Fruit fly (Drosophila melanogaster) whole organism, embryonic: ENCODE measurements around the gene CG3337.

Source experiments
- Antp ChIP-seq: fragments of 200-800 bp; sonication (Bioruptor generic); optimal IDR thresholded peaks from 3 replicates; lab custom pipeline; 2016; ENCODE audit warnings: missing biosample characterization, missing genetic modification characterization
- CG10274 ChIP-seq: fragments of 200-800 bp; sonication (Bioruptor generic); optimal IDR thresholded peaks from 3 replicates; lab custom pipeline; 2017; ENCODE audit warnings: missing biosample characterization, mild to moderate bottlenecking, missing genetic modification characterization
- CG10431 ChIP-seq: fragments of 200-800 bp; sonication (Bioruptor generic); optimal IDR thresholded peaks from 3 replicates; lab custom pipeline; 2018; ENCODE audit warnings: missing biosample characterization, mild to moderate bottlenecking, missing genetic modification characterization
- CG12155 ChIP-seq: fragments of 200-800 bp; sonication (Bioruptor generic); optimal IDR thresholded peaks from 3 replicates; lab custom pipeline; 2016; ENCODE audit warnings: missing biosample characterization, missing genetic modification characterization
- CG13123 ChIP-seq: fragments of 200-800 bp; sonication (Bioruptor generic); optimal IDR thresholded peaks from 2 replicates; lab custom pipeline; 2016; ENCODE audit warnings: missing biosample characterization, missing genetic modification characterization
- CG14441 ChIP-seq: fragments of 200-800 bp; sonication (Bioruptor generic); IDR thresholded peaks from 2 replicates; pipeline ENCODE4 v1.3.6; 2022; ENCODE audit warnings: missing biosample characterization, missing genetic modification characterization
- CG15601 ChIP-seq: fragments of 200-800 bp; sonication (Bioruptor generic); optimal IDR thresholded peaks from 3 replicates; lab custom pipeline; 2019; ENCODE audit warnings: missing biosample characterization, mild to moderate bottlenecking, missing genetic modification characterization, moderate library complexity
- CG1603 ChIP-seq: fragments of 200-800 bp; sonication (Bioruptor generic); optimal IDR thresholded peaks from 2 replicates; lab custom pipeline; 2019; ENCODE audit warnings: missing biosample characterization, mild to moderate bottlenecking, missing genetic modification characterization, moderate library complexity
- CG16813 ChIP-seq: fragments of 200-800 bp; sonication (Bioruptor generic); IDR thresholded peaks from 3 replicates; pipeline ENCODE4 v1.3.6; 2022; ENCODE audit warnings: missing biosample characterization, missing genetic modification characterization; ENCODE audit not compliant: partially characterized antibody
- CG18619 ChIP-seq: fragments of 200-800 bp; sonication (Bioruptor generic); optimal IDR thresholded peaks from 3 replicates; lab custom pipeline; 2017; ENCODE audit warnings: missing biosample characterization, mild to moderate bottlenecking, missing genetic modification characterization
- CG2116 ChIP-seq: fragments of 200-800 bp; sonication (Bioruptor generic); optimal IDR thresholded peaks from 3 replicates; lab custom pipeline; 2018; ENCODE audit warnings: missing biosample characterization, mild to moderate bottlenecking, missing genetic modification characterization
- CG2129 ChIP-seq: fragments of 200-800 bp; sonication (Bioruptor generic); IDR thresholded peaks from 2 replicates; pipeline ENCODE4 v1.3.6; 2022; ENCODE audit warnings: missing biosample characterization, missing genetic modification characterization; ENCODE audit not compliant: partially characterized antibody
- CG31441 ChIP-seq: fragments of 200-800 bp; sonication (Bioruptor generic); IDR thresholded peaks from 2 replicates; pipeline ENCODE4 v1.3.6; 2022; ENCODE audit warnings: missing biosample characterization, missing genetic modification characterization
- CG3847 ChIP-seq: fragments of 200-800 bp; sonication (Bioruptor generic); IDR thresholded peaks from 2 replicates; pipeline ENCODE4 v1.3.6; 2022; ENCODE audit warnings: missing biosample characterization, missing genetic modification characterization
- CG7357 ChIP-seq: fragments of 200-800 bp; sonication (Bioruptor generic); IDR thresholded peaks from 3 replicates; pipeline ENCODE4 v1.3.6; 2022; ENCODE audit warnings: missing biosample characterization, missing genetic modification characterization
- CG7786 ChIP-seq: fragments of 200-800 bp; sonication (Bioruptor generic); optimal IDR thresholded peaks from 2 replicates; lab custom pipeline; 2016; ENCODE audit warnings: missing biosample characterization, missing genetic modification characterization
- CG8359 ChIP-seq: fragments of 200-800 bp; sonication (Bioruptor generic); optimal IDR thresholded peaks from 2 replicates; lab custom pipeline; 2017; ENCODE audit warnings: missing biosample characterization, mild to moderate bottlenecking, missing genetic modification characterization, borderline replicate concordance
- CG9797 ChIP-seq: fragments of 200-800 bp; sonication (Bioruptor generic); optimal IDR thresholded peaks from 3 replicates; lab custom pipeline; 2018; ENCODE audit warnings: missing biosample characterization, mild to moderate bottlenecking, missing genetic modification characterization
- Dref ChIP-seq: fragments of 200-800 bp; sonication (Bioruptor generic); IDR thresholded peaks from 2 replicates; pipeline ENCODE4 v1.3.6; 2022; ENCODE audit warnings: missing biosample characterization, missing genetic modification characterization
- Hand ChIP-seq: fragments of 200-800 bp; sonication (Bioruptor generic); optimal IDR thresholded peaks from 2 replicates; lab custom pipeline; 2017; ENCODE audit warnings: mild to moderate bottlenecking, missing biosample characterization, missing genetic modification reagents, missing genetic modification characterization
- Hey ChIP-seq: fragments of 200-800 bp; sonication (Bioruptor generic); optimal IDR thresholded peaks from 3 replicates; lab custom pipeline; 2018; ENCODE audit warnings: missing biosample characterization, mild to moderate bottlenecking, missing genetic modification characterization
- Hmx ChIP-seq: fragments of 200-800 bp; sonication (Bioruptor generic); optimal IDR thresholded peaks from 2 replicates; lab custom pipeline; 2016; ENCODE audit warnings: missing biosample characterization, missing genetic modification characterization
- Hr51 ChIP-seq, 2 experiments: fragments of 200-800 bp; sonication (Bioruptor generic); optimal IDR thresholded peaks; 2 replicates in 1 of 2; 3 replicates in 1 of 2; lab custom pipeline; 2016 to 2018; ENCODE audit warnings: missing biosample characterization in 2 of 2, missing genetic modification characterization in 2 of 2, mild to moderate bottlenecking in 1 of 2, moderate library complexity in 1 of 2
- Lim3 ChIP-seq: fragments of 200-800 bp; sonication (Bioruptor generic); IDR thresholded peaks from 2 replicates; pipeline ENCODE4 v1.3.6; 2022; ENCODE audit warnings: missing biosample characterization, missing genetic modification characterization
- Nf-YB ChIP-seq: fragments of 200-800 bp; sonication (Bioruptor generic); optimal IDR thresholded peaks from 3 replicates; lab custom pipeline; 2019; ENCODE audit warnings: missing biosample characterization, mild to moderate bottlenecking, missing genetic modification characterization, moderate library complexity
- Pdp1 ChIP-seq, 2 experiments: fragments of 200-800 bp; sonication (Bioruptor generic); optimal IDR thresholded peaks; 3 replicates each; lab custom pipeline; 2016; ENCODE audit warnings: missing biosample characterization in 2 of 2, missing genetic modification characterization in 2 of 2, mild to moderate bottlenecking in 1 of 2, moderate library complexity in 1 of 2
- Vsx1 ChIP-seq: fragments of 200-800 bp; sonication (Bioruptor generic); optimal IDR thresholded peaks from 2 replicates; lab custom pipeline; 2017; ENCODE audit warnings: missing biosample characterization, mild to moderate bottlenecking, missing genetic modification characterization, missing genetic modification reagents
- Xbp1 ChIP-seq: fragments of 200-800 bp; sonication (Bioruptor generic); optimal IDR thresholded peaks from 3 replicates; lab custom pipeline; 2016; ENCODE audit warnings: missing biosample characterization, mild to moderate bottlenecking, missing genetic modification characterization
- abd-A ChIP-seq: fragments of 200-800 bp; sonication (Bioruptor generic); optimal IDR thresholded peaks from 3 replicates; lab custom pipeline; 2019; ENCODE audit warnings: missing biosample characterization, mild to moderate bottlenecking, missing genetic modification characterization, moderate library complexity
- bcd ChIP-seq: fragments of 200-800 bp; sonication (Bioruptor generic); optimal IDR thresholded peaks from 2 replicates; lab custom pipeline; 2017; ENCODE audit warnings: missing biosample characterization, mild to moderate bottlenecking, missing genetic modification characterization
- br ChIP-seq: fragments of >200 bp; optimal IDR thresholded peaks from 2 replicates; lab custom pipeline; 2017
- crc ChIP-seq: fragments of 200-800 bp; sonication (Bioruptor generic); optimal IDR thresholded peaks from 2 replicates; lab custom pipeline; 2016; ENCODE audit warnings: missing biosample characterization, missing genetic modification characterization
- croc ChIP-seq: fragments of 200-800 bp; sonication (Bioruptor generic); conservative IDR thresholded peaks from 3 replicates; pipeline ENCODE4 v1.3.6; 2022; ENCODE audit warnings: missing biosample characterization, missing genetic modification characterization
- crp ChIP-seq, 2 experiments: fragments of 200-800 bp; sonication (Bioruptor generic); optimal IDR thresholded peaks; 2 replicates in 1 of 2; 3 replicates in 1 of 2; lab custom pipeline; 2017; ENCODE audit warnings: missing biosample characterization in 2 of 2, missing genetic modification characterization in 2 of 2, mild to moderate bottlenecking in 1 of 2, moderate library complexity in 1 of 2
- fu2 ChIP-seq: fragments of 200-800 bp; sonication (Bioruptor generic); optimal IDR thresholded peaks from 2 replicates; lab custom pipeline; 2016; ENCODE audit warnings: missing biosample characterization, missing genetic modification characterization
- gro ChIP-seq: fragments of 200-800 bp; sonication (Bioruptor generic); optimal IDR thresholded peaks from 2 replicates; lab custom pipeline; 2016; ENCODE audit warnings: missing biosample characterization, missing genetic modification characterization
- ham ChIP-seq: fragments of 200-800 bp; sonication (Bioruptor generic); IDR thresholded peaks from 2 replicates; pipeline ENCODE4 v1.3.6; 2022; ENCODE audit warnings: missing biosample characterization, missing genetic modification characterization
- kah ChIP-seq: fragments of 200-800 bp; sonication (Bioruptor generic); optimal IDR thresholded peaks from 2 replicates; lab custom pipeline; 2018; ENCODE audit warnings: missing biosample characterization, mild to moderate bottlenecking, missing genetic modification characterization
- kni ChIP-seq: fragments of 200-800 bp; sonication (Bioruptor generic); optimal IDR thresholded peaks from 3 replicates; lab custom pipeline; 2017; ENCODE audit warnings: mild to moderate bottlenecking, missing biosample characterization, missing genetic modification reagents, missing genetic modification characterization
- nmo ChIP-seq: fragments of 200-800 bp; sonication (Bioruptor generic); optimal IDR thresholded peaks from 2 replicates; lab custom pipeline; 2018; ENCODE audit warnings: missing biosample characterization, mild to moderate bottlenecking, missing genetic modification characterization, moderate library complexity
- pb ChIP-seq: fragments of 200-800 bp; sonication (Bioruptor generic); optimal IDR thresholded peaks from 3 replicates; lab custom pipeline; 2016; ENCODE audit warnings: missing biosample characterization, missing genetic modification characterization
- peb ChIP-seq: fragments of 200-800 bp; sonication (Bioruptor generic); IDR thresholded peaks from 2 replicates; pipeline ENCODE4 v1.3.6; 2022; ENCODE audit warnings: missing biosample characterization, missing genetic modification characterization
- prd ChIP-seq, 3 experiments: fragments of >200 bp in 2 of 3; fragments of 200-800 bp in 1 of 3; sonication (Bioruptor generic) in 1 of 3; optimal IDR thresholded peaks in 2 of 3; IDR thresholded peaks in 1 of 3; 2 replicates in 2 of 3; 3 replicates in 1 of 3; pipeline versions ENCODE4 v1.3.6 to Lab custom; 2017 to 2022; ENCODE audit warnings: missing biosample characterization in 1 of 3, missing genetic modification characterization in 1 of 3
- scrt ChIP-seq: fragments of 200-800 bp; sonication (Bioruptor generic); optimal IDR thresholded peaks from 2 replicates; lab custom pipeline; 2018; ENCODE audit warnings: missing biosample characterization, mild to moderate bottlenecking, missing genetic modification characterization, moderate library complexity
- seq ChIP-seq: fragments of 200-800 bp; sonication (Bioruptor generic); IDR thresholded peaks from 2 replicates; pipeline ENCODE4 v1.3.6; 2022; ENCODE audit warnings: missing biosample characterization, missing genetic modification characterization
- sim ChIP-seq: fragments of 200-800 bp; sonication (Bioruptor generic); IDR thresholded peaks from 2 replicates; pipeline ENCODE4 v1.3.6; 2022; ENCODE audit warnings: missing biosample characterization, missing genetic modification characterization
- sob ChIP-seq: fragments of 200-800 bp; sonication (Bioruptor generic); IDR thresholded peaks from 2 replicates; pipeline ENCODE4 v1.3.6; 2022; ENCODE audit warnings: missing biosample characterization, missing genetic modification characterization
- ssp ChIP-seq: fragments of 200-800 bp; sonication (Bioruptor generic); IDR thresholded peaks from 2 replicates; pipeline ENCODE4 v1.3.6; 2022; ENCODE audit warnings: missing biosample characterization, missing genetic modification characterization
- vfl ChIP-seq: fragments of 200-800 bp; sonication (Bioruptor generic); optimal IDR thresholded peaks from 2 replicates; lab custom pipeline; 2016; ENCODE audit warnings: missing biosample characterization, missing genetic modification characterization

CG3337 gene

DNA sequence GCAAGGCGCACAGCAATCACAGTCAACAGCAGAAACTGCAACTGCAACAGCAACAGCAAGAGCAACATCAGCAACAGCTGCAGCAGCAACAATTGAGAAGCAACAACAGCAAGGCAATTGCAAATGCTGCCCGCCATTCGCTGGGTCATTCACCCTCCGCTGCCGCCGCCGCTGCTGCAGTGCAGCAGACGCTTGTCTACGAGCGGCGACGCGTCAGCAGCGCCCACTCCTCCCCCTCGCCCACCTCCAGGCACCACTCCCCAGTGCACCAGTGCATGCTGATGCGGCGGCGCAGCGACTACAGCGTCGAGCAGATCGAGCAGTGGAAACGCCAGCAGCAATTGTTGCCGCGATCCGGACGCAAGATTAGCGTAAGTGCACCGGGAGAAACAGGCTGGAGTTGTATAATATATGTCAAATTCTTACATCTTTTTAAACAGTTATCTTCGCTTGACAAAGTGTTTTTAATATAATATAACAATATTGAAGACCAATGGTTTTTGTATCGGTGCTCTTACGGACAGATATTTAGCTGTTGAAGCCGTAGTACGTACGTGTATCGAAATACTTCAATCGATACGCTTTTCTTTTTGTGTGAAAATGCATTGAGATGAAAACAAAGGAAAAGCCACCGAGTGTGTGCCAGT is 17.6 kb downstream of the CG3337 start (continued):
- TF ChIP-seq seq (GFP tag; lab: Robert Waterston, UW), result no peak
- no peak for TF ChIP-seq vfl (GFP tag; lab: Kevin White, UChicago)
- no peak for TF ChIP-seq CG2129 (GFP tag; lab: Robert Waterston, UW)
- TF ChIP-seq kah (GFP tag; lab: Kevin White, UChicago), result no peak
- TF ChIP-seq Lim3, result no peak
- no peak for TF ChIP-seq Hand (GFP tag; lab: Kevin White, UChicago)
- TF ChIP-seq CG10431 (GFP tag; lab: Kevin White, UChicago), result peak; percentile 11
- peak; percentile 56 for TF ChIP-seq CG1603 (tag; lab: Kevin White, UChicago)
- no peak for TF ChIP-seq sim (GFP tag; lab: Robert Waterston, UW)
- peak; percentile 36 for TF ChIP-seq Xbp1
- TF ChIP-seq CG9797 (GFP tag; lab: Kevin White, UChicago), result no peak
- TF ChIP-seq Antp, result no peak
- TF ChIP-seq Nf-YB (GFP tag; lab: Kevin White, UChicago), result no peak
- no peak for TF ChIP-seq br (lab: Kevin White, UChicago)
- no peak for TF ChIP-seq crp (GFP tag; optimal IDR thresholded peaks at IDR 0.05; lab: Kevin White, UChicago)
- no peak for TF ChIP-seq Dref (GFP tag; lab: Robert Waterston, UW)
- peak; percentile 21; the same call in 1 of the 3 replicates for TF ChIP-seq CG7357
- TF ChIP-seq fu2, result no peak
- TF ChIP-seq CG31441 (GFP tag; lab: Robert Waterston, UW), result peak; percentile 61
- no peak for TF ChIP-seq Hey (tag; lab: Kevin White, UChicago)
- no peak for TF ChIP-seq sob (GFP tag; lab: Robert Waterston, UW)
- no peak for TF ChIP-seq CG3847
- peak; percentile 41; the same call in 1 of the 2 replicates for TF ChIP-seq CG14441
- TF ChIP-seq Hmx (GFP tag; lab: Kevin White, UChicago), result no peak
- TF ChIP-seq abd-A (tag; lab: Kevin White, UChicago), result no peak
- peak in 1 of 2 experiments; percentile 41 for TF ChIP-seq Pdp1 (GFP tag; optimal IDR thresholded peaks at IDR 0.05; lab: Kevin White, UChicago)
- peak; percentile 44 for TF ChIP-seq kni (GFP tag; lab: Kevin White, UChicago)
- TF ChIP-seq CG16813 (GFP tag; lab: Robert Waterston, UW), result no peak
- no peak for TF ChIP-seq crc (GFP tag; lab: Kevin White, UChicago)
- no peak for TF ChIP-seq CG7786 (GFP tag; lab: Kevin White, UChicago)
- TF ChIP-seq CG12155, result no peak
- TF ChIP-seq CG15601 (tag; lab: Kevin White, UChicago), result peak; percentile 29
- no peak for TF ChIP-seq CG8359 (GFP tag; lab: Kevin White, UChicago)
- no peak for TF ChIP-seq CG13123 (GFP tag; lab: Kevin White, UChicago)
- no peak for TF ChIP-seq ham (GFP tag; lab: Robert Waterston, UW)
- no peak; the same call in 2 of the 3 replicates for TF ChIP-seq croc (GFP tag; lab: Robert Waterston, UW)
- TF ChIP-seq bcd (GFP tag; lab: Kevin White, UChicago), result peak; percentile 34
- TF ChIP-seq pb, result no peak
- TF ChIP-seq prd (optimal IDR thresholded peaks at IDR 0.05; lab: Kevin White, UChicago), result no peak
- peak; percentile 21; the same call in 1 of the 3 replicates for TF ChIP-seq prd (GFP tag; IDR thresholded peaks at IDR 0.05; lab: Robert Waterston, UW)
- TF ChIP-seq CG10274 (GFP tag; lab: Kevin White, UChicago), result no peak
- no peak for TF ChIP-seq CG2116 (GFP tag; lab: Kevin White, UChicago)
- TF ChIP-seq scrt (GFP tag; lab: Kevin White, UChicago), result no peak
- peak; percentile 13 for TF ChIP-seq Vsx1 (GFP tag; lab: Kevin White, UChicago)
- TF ChIP-seq peb (GFP tag; lab: Robert Waterston, UW), result no peak
- peak; percentile 48; the same call in 1 of the 2 replicates for TF ChIP-seq ssp (GFP tag; lab: Robert Waterston, UW)
- TF ChIP-seq gro (GFP tag; lab: Kevin White, UChicago), result no peak
- peak; percentile 55 for TF ChIP-seq nmo (GFP tag; lab: Kevin White, UChicago)
- no peak for TF ChIP-seq CG18619 (GFP tag; lab: Kevin White, UChicago)
- TF ChIP-seq Hr51 (GFP tag; optimal IDR thresholded peaks at IDR 0.05; lab: Kevin White, UChicago), result no peak
